Worm (Caenorhabditis elegans): ENCODE results near the gene R02D5.9.

DNA sequence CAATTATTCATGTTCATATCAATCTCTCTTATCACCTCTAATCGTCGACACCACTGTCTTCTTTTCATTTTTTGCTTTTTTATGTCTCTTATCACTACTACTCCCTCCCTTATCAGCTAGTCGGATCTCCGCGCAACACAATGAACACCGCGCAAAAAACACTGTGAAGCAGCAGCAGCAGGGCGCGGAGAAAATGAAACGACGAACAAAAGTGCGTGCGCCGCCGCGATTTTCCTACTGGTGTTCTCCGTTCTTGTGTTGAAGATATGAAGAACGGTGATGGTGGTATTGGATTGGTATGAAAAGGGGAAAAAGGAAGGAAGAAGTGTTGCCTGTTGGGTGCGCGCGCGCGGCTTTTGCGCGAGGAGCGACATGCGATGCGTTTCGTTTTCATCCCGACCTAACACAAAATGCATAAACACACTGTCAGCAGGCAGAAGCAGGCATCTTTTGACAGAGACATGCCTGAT lies 5.1 kb downstream of the R02D5.9 start:
- TF ChIP-seq W03F9.2 (tag; optimal IDR thresholded peaks at IDR 0.05) (no peak), him-1 (tag; optimal IDR thresholded peaks at IDR 0.05) (no peak), dao-5 (tag; optimal IDR thresholded peaks at IDR 0.05) (no peak)
